Fruit fly (Drosophila melanogaster) whole organism, prepupa: Measurements from ENCODE around the gene AANATL3.

Source experiments
- CG16779 ChIP-seq: fragments of 200-800 bp; sonication (Bioruptor generic); optimal IDR thresholded peaks from 3 replicates; lab custom pipeline; 2017; ENCODE audit warnings: missing biosample characterization, mild to moderate bottlenecking, missing genetic modification characterization
- CG31627 ChIP-seq: fragments of 200-800 bp; sonication (Bioruptor generic); optimal IDR thresholded peaks from 3 replicates; lab custom pipeline; 2016; ENCODE audit warnings: missing biosample characterization, missing genetic modification characterization
- CG32006 ChIP-seq: fragments of 200-800 bp; sonication (Bioruptor generic); optimal IDR thresholded peaks from 3 replicates; lab custom pipeline; 2017; ENCODE audit warnings: missing biosample characterization, mild to moderate bottlenecking, missing genetic modification characterization
- CG34406 ChIP-seq: fragments of 200-800 bp; sonication (Bioruptor generic); optimal IDR thresholded peaks from 3 replicates; lab custom pipeline; 2016; ENCODE audit warnings: missing biosample characterization, missing genetic modification characterization
- CG8319 ChIP-seq: fragments of 200-800 bp; sonication (Bioruptor generic); optimal IDR thresholded peaks from 3 replicates; lab custom pipeline; 2016; ENCODE audit warnings: missing biosample characterization, missing genetic modification characterization
- CG9139 ChIP-seq: fragments of 200-800 bp; sonication (Bioruptor generic); optimal IDR thresholded peaks from 3 replicates; lab custom pipeline; 2017; ENCODE audit warnings: missing biosample characterization, mild to moderate bottlenecking, missing genetic modification characterization
- Lpt ChIP-seq: fragments of 200-800 bp; sonication (Bioruptor generic); optimal IDR thresholded peaks from 3 replicates; lab custom pipeline; 2016; ENCODE audit warnings: missing biosample characterization, missing genetic modification characterization
- OdsH ChIP-seq: fragments of 200-800 bp; sonication (Bioruptor generic); optimal IDR thresholded peaks from 3 replicates; lab custom pipeline; 2016; ENCODE audit warnings: missing biosample characterization, missing genetic modification characterization
- cyc ChIP-seq: fragments of 200-800 bp; sonication (Bioruptor generic); optimal IDR thresholded peaks from 3 replicates; lab custom pipeline; 2016; ENCODE audit warnings: missing biosample characterization, missing genetic modification characterization
- dac ChIP-seq: fragments of 200-800 bp; sonication (Bioruptor generic); optimal IDR thresholded peaks from 2 replicates; lab custom pipeline; 2017; ENCODE audit warnings: missing biosample characterization, mild to moderate bottlenecking, missing genetic modification characterization
- vri ChIP-seq: fragments of 200-800 bp; sonication (Bioruptor generic); optimal IDR thresholded peaks from 3 replicates; lab custom pipeline; 2016; ENCODE audit warnings: missing biosample characterization, mild to moderate bottlenecking, missing genetic modification characterization

dm6 chr2L:20005064-20005463 lies 20.5 kb downstream of the AANATL3 start:
- TF ChIP-seq CG9139 (GFP tag; lab: Kevin White, UChicago) (no peak), CG16779 (tag; lab: Kevin White, UChicago) (no peak), Lpt (GFP tag; lab: Kevin White, UChicago) (no peak), vri (GFP tag; lab: Kevin White, UChicago) (no peak), cyc (no peak), CG32006 (GFP tag; lab: Kevin White, UChicago) (no peak), dac (GFP tag; lab: Kevin White, UChicago) (no peak), CG8319 (no peak), CG31627 (GFP tag; lab: Kevin White, UChicago) (no peak), CG34406 (no peak), OdsH (GFP tag; lab: Kevin White, UChicago) (no peak)
